Worm (Caenorhabditis elegans) whole organism, L4/young adult: ENCODE results near the gene ttr-19.

Experiments
- W03F9.2 ChIP-seq: fragments of 150-350 bp; optimal IDR thresholded peaks from 2 replicates; lab custom pipeline; 2014; ENCODE audit warnings: missing biosample characterization, missing genetic modification characterization
- dao-5 ChIP-seq: sonication (generic microtip); optimal IDR thresholded peaks from 2 replicates; lab custom pipeline; 2016; ENCODE audit warnings: missing genotype, missing genetic modification characterization, moderate library complexity, missing compliant biosample characterization
- him-1 ChIP-seq: sonication (generic microtip); optimal IDR thresholded peaks from 2 replicates; lab custom pipeline; 2016; ENCODE audit warnings: missing genotype, missing genetic modification reagents, missing genetic modification characterization, missing compliant biosample characterization

ce11 chrV:10230932-10231331 is 3.7 kb upstream of the ttr-19 start, which contains the start of gene fipr-6:
- TF ChIP-seq him-1 (tag; lab: Kevin White, UChicago) (no peak), dao-5 (tag; lab: Kevin White, UChicago) (no peak), W03F9.2 (tag; lab: Kevin White, UChicago) (no peak)
